Fruit fly (Drosophila melanogaster): Measurements from ENCODE around the gene CG12104.
A peak's percentile ranks its signal among the peaks of the same experiment; 100 is the strongest.

Gene CG12104

dm6 chr3L:1587140-1587849 is 15.2 kb downstream of the CG12104 start (continued):
- TF ChIP-seq pzg (GFP tag; optimal IDR thresholded peaks at IDR 0.05) = peak; percentile 2
- TF ChIP-seq salm (tag; optimal IDR thresholded peaks at IDR 0.05) = peak; percentile 26
- peak; percentile 94 for TF ChIP-seq grau (tag; optimal IDR thresholded peaks at IDR 0.05)
- no peak for TF ChIP-seq B-H2 (GFP tag; optimal IDR thresholded peaks at IDR 0.05)
- no peak for TF ChIP-seq BEAF-32 (GFP tag; optimal IDR thresholded peaks at IDR 0.05)
- TF ChIP-seq MTF-1 (GFP tag; optimal IDR thresholded peaks at IDR 0.05; ENCODE audit: borderline replicate concordance) = peak; percentile 67
- TF ChIP-seq Scr (GFP tag; IDR thresholded peaks at IDR 0.05; ENCODE audit: partially characterized antibody) = no peak
- no peak for TF ChIP-seq Kr (GFP tag; optimal IDR thresholded peaks at IDR 0.05)
- peak; percentile 76 for TF ChIP-seq Dip3 (GFP tag; optimal IDR thresholded peaks at IDR 0.05)
- peak; percentile 74 for TF ChIP-seq CG10274 (GFP tag; optimal IDR thresholded peaks at IDR 0.05)
- peak; percentile 83 for TF ChIP-seq caup (GFP tag; optimal IDR thresholded peaks at IDR 0.05; ENCODE audit: severe bottlenecking)
- peak; percentile 88 for TF ChIP-seq CG1792 (GFP tag; optimal IDR thresholded peaks at IDR 0.05)
- no peak for TF ChIP-seq TFAM (GFP tag; optimal IDR thresholded peaks at IDR 0.05)
- peak; percentile 62 for TF ChIP-seq zfh2 (GFP tag; optimal IDR thresholded peaks at IDR 0.05)
- no peak for TF ChIP-seq Opbp (GFP tag; IDR thresholded peaks at IDR 0.05; ENCODE audit: partially characterized antibody)
- TF ChIP-seq CG18476 (GFP tag; optimal IDR thresholded peaks at IDR 0.05) = peak; percentile 51
- peak; percentile 69; the same call in 1 of the 2 replicates for TF ChIP-seq cas (GFP tag; IDR thresholded peaks at IDR 0.05)
- TF ChIP-seq crol (GFP tag; IDR thresholded peaks at IDR 0.05) = 0 out of 2 replicates have a peak, but pooled peaks have one; percentile 16
- TF ChIP-seq CG9876 (GFP tag; optimal IDR thresholded peaks at IDR 0.05) = peak; percentile 71
- peak; percentile 94 for TF ChIP-seq CG12769 (tag; optimal IDR thresholded peaks at IDR 0.05)
- peak; percentile 57 for TF ChIP-seq Adf1 (GFP tag; IDR thresholded peaks at IDR 0.05)
- TF ChIP-seq sima (GFP tag; optimal IDR thresholded peaks at IDR 0.05) = peak; percentile 60
- peak; percentile 45 for TF ChIP-seq CG10462 (GFP tag; optimal IDR thresholded peaks at IDR 0.05)
- TF ChIP-seq Trl (optimal IDR thresholded peaks at IDR 0.05) = no peak
- peak; percentile 88 for TF ChIP-seq Trl (GFP tag; optimal IDR thresholded peaks at IDR 0.05)
- no peak for TF ChIP-seq CG2202 (tag; optimal IDR thresholded peaks at IDR 0.05)
- TF ChIP-seq CG11398 (GFP tag; optimal IDR thresholded peaks at IDR 0.05) = peak; percentile 74
- peak; percentile 74 for TF ChIP-seq Dad (GFP tag; optimal IDR thresholded peaks at IDR 0.05)
- TF ChIP-seq Mad (GFP tag; optimal IDR thresholded peaks at IDR 0.05) = peak; percentile 60
- peak; percentile 98 for TF ChIP-seq Ets65A (GFP tag)
- peak; percentile 88 for TF ChIP-seq dmrt99B (tag; optimal IDR thresholded peaks at IDR 0.05)
- peak; percentile 80 for TF ChIP-seq so (GFP tag; IDR thresholded peaks at IDR 0.05)
- TF ChIP-seq CG33213 (GFP tag; optimal IDR thresholded peaks at IDR 0.05) = peak; percentile 69
- peak; percentile 38; the same call in 1 of the 2 replicates for TF ChIP-seq Dip2 (GFP tag; IDR thresholded peaks at IDR 0.05)
- TF ChIP-seq sc (optimal IDR thresholded peaks at IDR 0.05) = no peak
- TF ChIP-seq sc (GFP tag; optimal IDR thresholded peaks at IDR 0.05) = no peak
- no peak for TF ChIP-seq Tbp (GFP tag; optimal IDR thresholded peaks at IDR 0.05)
- TF ChIP-seq vfl (GFP tag; optimal IDR thresholded peaks at IDR 0.05) = peak; percentile 33
- peak; percentile 90 for TF ChIP-seq CG12071 (GFP tag; optimal IDR thresholded peaks at IDR 0.05)
- peak; percentile 33 for TF ChIP-seq CG9437 (GFP tag; optimal IDR thresholded peaks at IDR 0.05)
- TF ChIP-seq CG2129 (GFP tag; IDR thresholded peaks at IDR 0.05; ENCODE audit: partially characterized antibody) = no peak
- peak; percentile 56 for TF ChIP-seq CG10267 (tag; optimal IDR thresholded peaks at IDR 0.05)
- TF ChIP-seq disco-r (GFP tag; optimal IDR thresholded peaks at IDR 0.05) = peak; percentile 61
- TF ChIP-seq Nf-YA (GFP tag; IDR thresholded peaks at IDR 0.05) = peak; percentile 73
- peak; percentile 76 for TF ChIP-seq CG11560 (tag; IDR thresholded peaks at IDR 0.05)
- peak; percentile 51 for TF ChIP-seq tio (GFP tag; optimal IDR thresholded peaks at IDR 0.05)
- TF ChIP-seq CG17912 (GFP tag; optimal IDR thresholded peaks at IDR 0.05) = no peak
- peak; percentile 58 for TF ChIP-seq wek (GFP tag; optimal IDR thresholded peaks at IDR 0.05)
- TF ChIP-seq Pdp1 (GFP tag; optimal IDR thresholded peaks at IDR 0.05) = peak; percentile 83 to 88
- no peak for TF ChIP-seq MESR4 (GFP tag; optimal IDR thresholded peaks at IDR 0.05)
